Fruit fly (Drosophila melanogaster): ENCODE results near the gene CG7675.

DNA sequence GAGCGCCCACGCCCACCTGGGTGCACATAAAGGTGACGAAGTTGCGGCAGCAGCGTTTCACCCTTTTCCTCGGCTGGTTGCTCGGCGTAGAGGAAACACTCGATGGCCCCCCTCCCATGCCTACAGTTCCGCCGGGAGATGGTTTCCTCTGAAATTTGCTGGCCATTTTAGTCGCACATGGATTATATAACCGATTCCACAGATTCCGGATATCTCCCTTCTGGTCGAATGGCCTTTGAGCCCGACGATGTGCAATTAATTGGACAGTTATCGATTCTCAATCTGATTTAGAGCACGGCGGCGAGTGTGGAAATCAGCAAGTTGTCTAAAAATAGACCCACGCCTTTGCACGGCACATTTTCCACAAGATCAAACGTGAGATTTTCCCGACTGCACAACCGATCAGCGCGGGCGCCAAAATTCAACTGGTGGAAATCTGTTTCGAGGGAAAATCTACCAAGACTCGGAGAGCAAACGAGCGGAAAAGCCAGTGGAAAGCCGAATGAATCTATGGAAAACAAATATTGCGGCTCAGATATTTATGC lies 30.3 kb upstream of the CG7675 start, which contains the start of gene CG10864:
- TF ChIP-seq CG15710 (tag; optimal IDR thresholded peaks at IDR 0.05) (no peak), CG13204 (GFP tag; optimal IDR thresholded peaks at IDR 0.05) (no peak), CG34367 (tag; optimal IDR thresholded peaks at IDR 0.05) (no peak), Snoo (tag; optimal IDR thresholded peaks at IDR 0.05) (no peak), CG17806 (tag; optimal IDR thresholded peaks at IDR 0.05) (no peak), fd96Ca (GFP tag; IDR thresholded peaks at IDR 0.05) (no peak), CG9948 (tag; optimal IDR thresholded peaks at IDR 0.05) (no peak), CG14655 (GFP tag; optimal IDR thresholded peaks at IDR 0.05) (no peak), CG8159 (tag; optimal IDR thresholded peaks at IDR 0.05) (no peak), Pif1B (GFP tag; optimal IDR thresholded peaks at IDR 0.05) (no peak), EcR (GFP tag; optimal IDR thresholded peaks at IDR 0.05) (no peak), D1 (tag; optimal IDR thresholded peaks at IDR 0.05) (no peak), gl (tag; optimal IDR thresholded peaks at IDR 0.05) (no peak)
